Fruit fly (Drosophila melanogaster) S2 (cell line): ENCODE data around the gene Upf2.

ENCODE experiments used
- CG8478 ChIP-seq: fragments of >200 bp; optimal IDR thresholded peaks from 2 replicates; lab custom pipeline; 2018
- CTCF ChIP-seq, 2 experiments: fragments of >200 bp; optimal IDR thresholded peaks; 2 replicates each; lab custom pipeline; 2018

DNA sequence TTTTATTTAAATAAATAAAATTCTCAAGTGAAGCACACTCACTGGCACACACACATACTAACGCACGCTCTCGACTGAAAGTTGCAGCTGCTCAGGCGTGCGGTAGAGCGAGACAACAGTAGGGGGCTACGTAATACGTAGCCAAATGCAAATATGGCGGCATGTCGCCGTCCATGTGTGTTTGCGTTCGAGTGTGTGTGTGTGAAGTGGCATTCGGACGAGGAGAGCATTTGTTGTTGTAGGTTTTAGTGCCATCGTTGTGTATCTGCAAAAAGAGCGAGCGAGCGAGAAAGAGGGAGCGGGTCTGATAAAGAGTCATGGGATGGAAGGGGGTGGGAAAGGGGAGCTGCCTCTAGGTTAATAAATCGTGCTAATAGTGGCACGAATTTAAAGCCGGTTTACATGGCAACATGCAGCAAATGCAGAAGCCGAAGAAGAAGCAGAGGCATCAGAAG is 16.8 kb downstream of the Upf2 start:
- TF ChIP-seq CTCF (optimal IDR thresholded peaks at IDR 0.05; lab: Kevin White, UChicago) (no peak), CG8478 (lab: Kevin White, UChicago) (no peak)
